Worm (Caenorhabditis elegans) whole organism, L1 larva: ENCODE measurements around the gene F07C3.2.

Experiments used
- C16A3.4 ChIP-seq: fragments of 150-350 bp; optimal IDR thresholded peaks from 2 replicates; lab custom pipeline; 2014; ENCODE audit warnings: missing biosample characterization, missing genetic modification characterization
- C34B4.2 ChIP-seq: sonication (generic microtip); optimal IDR thresholded peaks from 2 replicates; lab custom pipeline; 2017; ENCODE audit warnings: mild to moderate bottlenecking, missing genetic modification characterization, missing compliant biosample characterization
- F16B12.6 ChIP-seq: fragments of 150-350 bp; optimal IDR thresholded peaks from 2 replicates; lab custom pipeline; 2014; ENCODE audit warnings: missing biosample characterization, missing genetic modification characterization
- Y116A8C.19 ChIP-seq: sonication (generic microtip); optimal IDR thresholded peaks from 2 replicates; lab custom pipeline; 2016; ENCODE audit warnings: missing compliant biosample characterization, missing genetic modification characterization, borderline replicate concordance
- aha-1 ChIP-seq: fragments of 150-350 bp; optimal IDR thresholded peaks from 2 replicates; lab custom pipeline; 2014; ENCODE audit warnings: missing biosample characterization, missing genetic modification characterization
- blmp-1 ChIP-seq: fragments of 150-350 bp; optimal IDR thresholded peaks from 2 replicates; lab custom pipeline; 2014; ENCODE audit warnings: missing biosample characterization, missing genetic modification characterization
- ceh-82 ChIP-seq, 3 experiments: fragments of 150-350 bp in 1 of 3; sonication (generic microtip) in 2 of 3; optimal IDR thresholded peaks; 2 replicates each; lab custom pipeline; 2014 to 2017; ENCODE audit warnings: missing biosample characterization in 3 of 3, missing genetic modification characterization in 3 of 3
- ceh-88 ChIP-seq: fragments of 200-800 bp; sonication (Bioruptor generic); IDR thresholded peaks from 2 replicates; pipeline ENCODE4 v1.3.6; 2022; ENCODE audit warnings: missing genetic modification characterization, missing compliant biosample characterization
- ces-1 ChIP-seq: fragments of 150-350 bp; optimal IDR thresholded peaks from 2 replicates; lab custom pipeline; 2014; ENCODE audit warnings: missing biosample characterization, missing genetic modification reagents, missing genetic modification characterization
- efl-1 ChIP-seq, 4 experiments: fragments of 150-350 bp; optimal IDR thresholded peaks in 3 of 4; peaks in 1 of 4; 1 replicate in 1 of 4; 2 replicates in 3 of 4; lab custom pipeline; 2014; ENCODE audit warnings: missing biosample characterization in 2 of 4, missing genetic modification characterization in 2 of 4, missing genetic modification reagents in 2 of 4
- egl-27 ChIP-seq, 2 experiments: fragments of 150-350 bp in 1 of 2; sonication (generic microtip); optimal IDR thresholded peaks; 3 replicates each; lab custom pipeline; 2017 to 2018; ENCODE audit warnings: missing biosample characterization in 2 of 2, missing genetic modification characterization in 2 of 2, missing genetic modification reagents in 2 of 2
- fkh-8 ChIP-seq: sonication (generic microtip); optimal IDR thresholded peaks from 2 replicates; lab custom pipeline; 2016; ENCODE audit warnings: mild to moderate bottlenecking, missing genetic modification characterization, missing compliant biosample characterization
- fos-1 ChIP-seq: fragments of 150-350 bp; optimal IDR thresholded peaks from 2 replicates; lab custom pipeline; 2014; ENCODE audit warnings: missing biosample characterization, missing genetic modification characterization
- hlh-4 ChIP-seq: sonication (generic microtip); optimal IDR thresholded peaks from 2 replicates; lab custom pipeline; 2016; ENCODE audit warnings: mild to moderate bottlenecking, missing genetic modification characterization, missing compliant biosample characterization
- irx-1 ChIP-seq: sonication (generic microtip); optimal IDR thresholded peaks from 2 replicates; lab custom pipeline; 2016; ENCODE audit warnings: missing genetic modification characterization, missing compliant biosample characterization
- isw-1 ChIP-seq: fragments of 200-800 bp; sonication (Bioruptor generic); IDR thresholded peaks from 2 replicates; pipeline ENCODE4 v1.3.6; 2022; ENCODE audit warnings: missing genetic modification characterization, missing compliant biosample characterization
- jun-1 ChIP-seq: fragments of 150-350 bp; optimal IDR thresholded peaks from 2 replicates; lab custom pipeline; 2014; ENCODE audit warnings: missing biosample characterization, missing genetic modification reagents, missing genetic modification characterization
- lin-14 ChIP-seq: fragments of 200-800 bp; sonication (Bioruptor generic); optimal IDR thresholded peaks from 2 replicates; lab custom pipeline; 2018; ENCODE audit warnings: mild to moderate bottlenecking, missing genetic modification characterization, moderate library complexity, missing compliant biosample characterization
- lin-15B ChIP-seq: fragments of 150-350 bp; sonication (generic microtip); optimal IDR thresholded peaks from 3 replicates; lab custom pipeline; 2014; ENCODE audit warnings: missing biosample characterization, missing genetic modification characterization
- lir-3 ChIP-seq: sonication (generic microtip); optimal IDR thresholded peaks from 2 replicates; lab custom pipeline; 2016; ENCODE audit warnings: mild to moderate bottlenecking, missing genetic modification characterization, moderate library complexity, missing compliant biosample characterization; ENCODE audit not compliant: poor library complexity
- mab-9 ChIP-seq: fragments of 200-800 bp; sonication (Bioruptor generic); IDR thresholded peaks from 2 replicates; pipeline ENCODE4 v1.3.6; 2022; ENCODE audit warnings: missing genetic modification reagents, missing genetic modification characterization, missing compliant biosample characterization
- mdl-1 ChIP-seq, 2 experiments: fragments of 150-350 bp; optimal IDR thresholded peaks; 2 replicates each; lab custom pipeline; 2014 to 2017; ENCODE audit warnings: missing biosample characterization in 2 of 2, missing genetic modification characterization in 2 of 2, inconsistent platforms in 1 of 2
- mef-2 ChIP-seq: fragments of 150-350 bp; optimal IDR thresholded peaks from 2 replicates; lab custom pipeline; 2014; ENCODE audit warnings: missing biosample characterization, missing genetic modification characterization
- mep-1 ChIP-seq: fragments of 150-350 bp; optimal IDR thresholded peaks from 2 replicates; lab custom pipeline; 2014; ENCODE audit warnings: missing biosample characterization, missing genetic modification characterization
- nhr-11 ChIP-seq: fragments of 150-350 bp; optimal IDR thresholded peaks from 2 replicates; lab custom pipeline; 2014; ENCODE audit warnings: missing biosample characterization, missing genetic modification characterization
- nhr-19 ChIP-seq: fragments of 200-800 bp; sonication (Bioruptor generic); conservative IDR thresholded peaks from 2 replicates; pipeline ENCODE4 v1.3.6; 2022; ENCODE audit warnings: missing genetic modification characterization, missing compliant biosample characterization
- nhr-20 ChIP-seq: sonication (generic microtip); optimal IDR thresholded peaks from 2 replicates; lab custom pipeline; 2016; ENCODE audit warnings: mild to moderate bottlenecking, missing genetic modification characterization, missing compliant biosample characterization
- nhr-71 ChIP-seq: sonication (generic microtip); optimal IDR thresholded peaks from 2 replicates; lab custom pipeline; 2016; ENCODE audit warnings: mild to moderate bottlenecking, missing genetic modification characterization, moderate library complexity, missing compliant biosample characterization
- nhr-76 ChIP-seq: sonication (generic microtip); optimal IDR thresholded peaks from 2 replicates; lab custom pipeline; 2017; ENCODE audit warnings: missing biosample characterization, missing genetic modification characterization
- nhr-85 ChIP-seq: sonication (generic microtip); peaks from one replicate; lab custom pipeline; 2016; ENCODE audit warnings: missing genetic modification characterization, inconsistent platforms, missing compliant biosample characterization
- nhr-90 ChIP-seq: sonication (generic microtip); optimal IDR thresholded peaks from 2 replicates; lab custom pipeline; 2016; ENCODE audit warnings: mild to moderate bottlenecking, missing genetic modification characterization, missing compliant biosample characterization; ENCODE audit not compliant: poor library complexity
- pax-3 ChIP-seq: fragments of 200-800 bp; sonication (Bioruptor generic); optimal IDR thresholded peaks from 2 replicates; lab custom pipeline; 2018; ENCODE audit warnings: mild to moderate bottlenecking, missing genetic modification characterization, moderate library complexity, missing compliant biosample characterization
- pqm-1 ChIP-seq: sonication (generic microtip); optimal IDR thresholded peaks from 3 replicates; lab custom pipeline; 2017; ENCODE audit warnings: missing biosample characterization, missing genetic modification characterization
- rnt-1 ChIP-seq: sonication (generic microtip); optimal IDR thresholded peaks from 2 replicates; lab custom pipeline; 2016; ENCODE audit warnings: mild to moderate bottlenecking, missing genetic modification characterization, moderate library complexity, missing compliant biosample characterization
- skn-1 ChIP-seq: fragments of 150-350 bp; optimal IDR thresholded peaks from 2 replicates; lab custom pipeline; 2014; ENCODE audit warnings: missing biosample characterization, missing genetic modification characterization
- snu-23 ChIP-seq: sonication (generic microtip); optimal IDR thresholded peaks from 2 replicates; lab custom pipeline; 2016; ENCODE audit warnings: missing genetic modification characterization, missing compliant biosample characterization
- sox-4 ChIP-seq: sonication (generic microtip); optimal IDR thresholded peaks from 2 replicates; lab custom pipeline; 2016; ENCODE audit warnings: missing genetic modification characterization, missing compliant biosample characterization
- sptf-1 ChIP-seq: fragments of 150-350 bp; optimal IDR thresholded peaks from 2 replicates; lab custom pipeline; 2014; ENCODE audit warnings: missing biosample characterization, missing genetic modification characterization
- sup-37 ChIP-seq: fragments of 200-800 bp; sonication (Bioruptor generic); optimal IDR thresholded peaks from 2 replicates; lab custom pipeline; 2018; ENCODE audit warnings: mild to moderate bottlenecking, missing genetic modification characterization, missing compliant biosample characterization
- swsn-7 ChIP-seq: sonication (generic microtip); optimal IDR thresholded peaks from 2 replicates; lab custom pipeline; 2016; ENCODE audit warnings: missing genetic modification characterization, missing compliant biosample characterization
- tbx-2 ChIP-seq: sonication (generic microtip); optimal IDR thresholded peaks from 2 replicates; lab custom pipeline; 2016; ENCODE audit warnings: missing genetic modification characterization, missing compliant biosample characterization
- tlp-1 ChIP-seq: fragments of 150-350 bp; optimal IDR thresholded peaks from 2 replicates; lab custom pipeline; 2014; ENCODE audit warnings: missing biosample characterization, missing genetic modification characterization
- unc-62 ChIP-seq: fragments of 150-350 bp; optimal IDR thresholded peaks from 2 replicates; lab custom pipeline; 2014; ENCODE audit warnings: missing biosample characterization, missing genetic modification reagents, missing genetic modification characterization
- unc-86 ChIP-seq: sonication (generic microtip); optimal IDR thresholded peaks from 2 replicates; lab custom pipeline; 2016; ENCODE audit warnings: missing genetic modification characterization, missing compliant biosample characterization
- unc-98 ChIP-seq: fragments of 200-800 bp; sonication (Bioruptor generic); IDR thresholded peaks from 2 replicates; pipeline ENCODE4 v1.3.6; 2022; ENCODE audit warnings: missing genetic modification characterization, missing compliant biosample characterization
- vab-15 ChIP-seq: sonication (generic microtip); optimal IDR thresholded peaks from 2 replicates; lab custom pipeline; 2017; ENCODE audit warnings: missing genotype, mild to moderate bottlenecking, missing genetic modification characterization, missing compliant biosample characterization
- xbp-1 ChIP-seq: sonication (generic microtip); optimal IDR thresholded peaks from 2 replicates; lab custom pipeline; 2016; ENCODE audit warnings: missing genetic modification characterization, missing compliant biosample characterization

Gene F07C3.2

DNA sequence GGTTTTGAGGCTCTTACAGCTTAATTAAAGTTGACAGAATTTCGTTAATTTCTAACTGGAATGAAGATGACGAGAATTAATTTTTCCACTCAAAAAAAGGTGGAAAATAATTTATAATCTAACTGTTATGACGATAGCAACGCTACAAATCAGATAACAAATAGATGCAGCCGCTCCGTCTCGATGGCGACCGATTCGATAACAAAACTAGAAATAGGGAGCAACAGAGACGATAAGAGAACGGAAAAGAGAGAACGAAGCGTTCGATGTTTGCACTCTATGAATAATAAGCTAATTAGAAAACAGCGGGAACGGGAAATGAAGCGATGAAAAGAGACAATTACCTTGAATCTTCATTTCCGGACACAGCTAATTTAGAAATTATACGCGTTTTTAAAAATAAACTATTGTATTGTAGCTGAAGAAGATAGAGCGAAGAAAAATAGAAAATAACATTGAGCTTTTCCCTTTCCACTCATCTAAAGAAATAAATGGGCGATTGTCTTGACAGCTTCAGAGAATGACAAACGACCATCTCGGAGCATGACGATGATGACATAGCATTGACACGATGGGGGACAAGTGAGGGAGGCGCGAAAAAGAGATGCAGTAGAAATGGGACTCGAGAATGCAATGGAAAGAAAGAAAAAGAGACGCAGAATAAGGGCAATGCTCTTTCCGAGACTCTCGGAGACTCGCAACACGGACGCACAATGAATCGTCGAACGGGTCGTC is 7.1 kb upstream of the F07C3.2 start (continued):
- TF ChIP-seq skn-1 (tag; lab: Kevin White, UChicago) = peak; percentile 22
- TF ChIP-seq nhr-90 (tag; lab: Kevin White, UChicago) = no peak
- no peak for TF ChIP-seq pax-3 (tag; lab: Kevin White, UChicago)
- TF ChIP-seq mab-9 = peak; percentile 45; the same call in 1 of the 2 replicates

DNA sequence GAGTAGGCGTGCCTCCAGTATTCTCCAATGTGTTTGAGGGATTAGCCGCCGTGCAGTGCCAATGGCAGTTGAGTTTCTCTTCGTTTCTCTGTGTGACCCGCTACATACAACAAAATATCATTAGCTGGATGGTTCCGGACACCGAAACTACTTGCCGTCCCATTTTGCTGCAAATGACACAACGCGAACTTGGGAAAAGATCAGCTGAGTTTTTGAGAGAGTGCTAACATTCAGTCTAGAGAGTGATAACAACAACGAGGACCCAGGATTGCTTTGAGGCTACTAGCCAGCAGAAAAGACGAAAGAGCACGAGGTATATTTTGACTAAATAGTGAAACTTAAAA is 6.5 kb upstream of the F07C3.2 start:
- TF ChIP-seq sptf-1 (tag; lab: Kevin White, UChicago) (no peak), efl-1 (optimal IDR thresholded peaks at IDR 0.05; lab: Kevin White, UChicago) (no peak), efl-1 (GFP tag; optimal IDR thresholded peaks at IDR 0.05 in 1 of 2; lab: Kevin White, UChicago) (peak in 1 of 2 experiments; percentile 90)
- TF ChIP-seq, all 84 proteins: peak for 1

DNA sequence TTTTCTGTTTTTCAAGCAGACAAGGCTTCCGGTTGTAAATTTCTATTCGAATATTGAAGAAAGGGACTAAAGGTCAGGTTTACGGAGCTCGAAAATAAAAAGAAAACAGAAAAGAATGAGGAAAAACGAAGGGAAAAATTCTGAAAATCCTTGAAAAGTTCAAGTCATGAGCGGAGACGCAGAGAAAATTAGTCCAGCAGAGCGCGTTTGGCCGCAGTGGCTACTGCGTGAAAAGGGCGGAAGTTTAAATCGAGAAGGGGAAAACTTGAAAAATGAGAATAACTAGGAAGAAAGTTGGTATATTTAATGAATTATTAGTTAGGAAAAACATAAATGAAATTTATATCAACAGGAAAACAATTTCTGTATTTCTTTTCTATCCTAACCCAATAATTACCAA is 5.5 kb upstream of the F07C3.2 start:
- peak; percentile 17 for TF ChIP-seq xbp-1
- peak; percentile 54 to 88 for TF ChIP-seq efl-1 (optimal IDR thresholded peaks at IDR 0.05; lab: Kevin White, UChicago)
- TF ChIP-seq efl-1 (GFP tag; optimal IDR thresholded peaks at IDR 0.05 in 1 of 2; lab: Kevin White, UChicago) = peak; percentile 90 to 99
- TF ChIP-seq sox-4 (tag; lab: Kevin White, UChicago) = no peak
- no peak for TF ChIP-seq nhr-11 (tag; lab: Kevin White, UChicago)
- TF ChIP-seq nhr-71 (tag; lab: Kevin White, UChicago) = peak; percentile 64
- TF ChIP-seq vab-15 (tag; lab: Kevin White, UChicago) = no peak
- TF ChIP-seq blmp-1 (tag; lab: Kevin White, UChicago) = peak; percentile 62
- no peak for TF ChIP-seq C34B4.2 (tag; lab: Kevin White, UChicago)
- no peak for TF ChIP-seq tlp-1 (tag; lab: Kevin White, UChicago)
- TF ChIP-seq lir-3 = no peak
- no peak for TF ChIP-seq Y116A8C.19 (tag; lab: Kevin White, UChicago)
- peak; percentile 33 for TF ChIP-seq rnt-1 (tag; lab: Kevin White, UChicago)
- peak; percentile 49 for TF ChIP-seq nhr-20 (tag; lab: Kevin White, UChicago)
- TF ChIP-seq nhr-76 (tag; lab: Kevin White, UChicago) = no peak
- no peak for TF ChIP-seq ces-1 (GFP tag; lab: Kevin White, UChicago)
- no peak for TF ChIP-seq unc-98 (GFP tag; lab: Robert Waterston, UW)
- peak in 1 of 2 experiments; percentile 23 for TF ChIP-seq mdl-1 (tag; optimal IDR thresholded peaks at IDR 0.05; lab: Kevin White, UChicago)
- TF ChIP-seq irx-1 (tag; lab: Kevin White, UChicago) = no peak
- TF ChIP-seq lin-15B (tag; lab: Kevin White, UChicago) = peak; percentile 59
- peak; percentile 68 for TF ChIP-seq C16A3.4 (tag; lab: Kevin White, UChicago)
- peak; percentile 46; the same call in 1 of the 2 replicates for TF ChIP-seq isw-1 (GFP tag; lab: Robert Waterston, UW)
- no peak for TF ChIP-seq hlh-4 (tag; lab: Kevin White, UChicago)
- peak; percentile 42 for TF ChIP-seq tbx-2 (tag; lab: Kevin White, UChicago)
- no peak for TF ChIP-seq sup-37 (GFP tag; lab: Kevin White, UChicago)
- no peak for TF ChIP-seq nhr-90 (tag; lab: Kevin White, UChicago)
- peak; percentile 44 for TF ChIP-seq nhr-85 (tag; lab: Kevin White, UChicago)
- peak; percentile 50 for TF ChIP-seq snu-23
- no peak for TF ChIP-seq aha-1 (tag; lab: Kevin White, UChicago)
- peak; percentile 20 for TF ChIP-seq mep-1
- TF ChIP-seq jun-1 = no peak
- peak; percentile 56 for TF ChIP-seq lin-14 (GFP tag; lab: Kevin White, UChicago)
- no peak for TF ChIP-seq F16B12.6 (tag; lab: Kevin White, UChicago)
- TF ChIP-seq egl-27 (tag; optimal IDR thresholded peaks at IDR 0.05; lab: Kevin White, UChicago) = no peak
- TF ChIP-seq fkh-8 (tag; lab: Kevin White, UChicago) = no peak
- peak; percentile 37; the same call in 1 of the 2 replicates for TF ChIP-seq nhr-19 (GFP tag; lab: Robert Waterston, UW)
- no peak for TF ChIP-seq mef-2 (tag; lab: Kevin White, UChicago)
- TF ChIP-seq unc-86 = peak; percentile 29
- no peak for TF ChIP-seq ceh-88 (GFP tag; lab: Robert Waterston, UW)
- TF ChIP-seq fos-1 (tag; lab: Kevin White, UChicago) = peak; percentile 27
- no peak for TF ChIP-seq pqm-1
- TF ChIP-seq unc-62 = no peak
- TF ChIP-seq skn-1 (tag; lab: Kevin White, UChicago) = peak; percentile 54
- TF ChIP-seq swsn-7 = peak; percentile 33
- peak in 2 of 3 experiments; percentile 45 to 68 for TF ChIP-seq ceh-82 (tag; optimal IDR thresholded peaks at IDR 0.05; lab: Kevin White, UChicago)
